Fruit fly (Drosophila melanogaster) whole organism, pupa: ENCODE results near the gene gzl.
A peak's percentile ranks its signal among the peaks of the same experiment; 100 is the strongest.

Experiments used
- CG10348 ChIP-seq: fragments of 200-800 bp; sonication (Bioruptor generic); IDR thresholded peaks from 2 replicates; pipeline ENCODE4 v1.3.6; 2022; ENCODE audit warnings: missing biosample characterization, missing genetic modification characterization
- CG12605 ChIP-seq: fragments of 200-800 bp; sonication (Bioruptor generic); IDR thresholded peaks from 2 replicates; pipeline ENCODE4 v1.3.6; 2022; ENCODE audit warnings: missing biosample characterization, missing genetic modification characterization
- CG13204 ChIP-seq: fragments of 200-800 bp; sonication (Bioruptor generic); optimal IDR thresholded peaks from 2 replicates; lab custom pipeline; 2018; ENCODE audit warnings: missing biosample characterization, mild to moderate bottlenecking, missing genetic modification characterization, moderate library complexity
- CG14655 ChIP-seq: fragments of 200-800 bp; sonication (Bioruptor generic); optimal IDR thresholded peaks from 3 replicates; lab custom pipeline; 2017; ENCODE audit warnings: mild to moderate bottlenecking, missing biosample characterization, missing genetic modification reagents, missing genetic modification characterization
- CG15710 ChIP-seq: fragments of 200-800 bp; sonication (Bioruptor generic); optimal IDR thresholded peaks from 2 replicates; lab custom pipeline; 2018; ENCODE audit warnings: missing biosample characterization, mild to moderate bottlenecking, missing genetic modification characterization, moderate library complexity
- CG17806 ChIP-seq: fragments of 200-800 bp; sonication (Bioruptor generic); optimal IDR thresholded peaks from 2 replicates; lab custom pipeline; 2018; ENCODE audit warnings: missing biosample characterization, mild to moderate bottlenecking, missing genetic modification characterization, moderate library complexity
- CG32121 ChIP-seq: fragments of 200-800 bp; sonication (Bioruptor generic); IDR thresholded peaks from 2 replicates; pipeline ENCODE4 v1.3.6; 2022; ENCODE audit warnings: missing biosample characterization, missing genetic modification characterization
- CG34367 ChIP-seq: fragments of 200-800 bp; sonication (Bioruptor generic); optimal IDR thresholded peaks from 2 replicates; lab custom pipeline; 2018; ENCODE audit warnings: missing biosample characterization, mild to moderate bottlenecking, missing genetic modification characterization
- CG4496 ChIP-seq: fragments of 200-800 bp; sonication (Bioruptor generic); IDR thresholded peaks from 3 replicates; pipeline ENCODE4 v1.3.6; 2022; ENCODE audit warnings: missing biosample characterization, missing genetic modification characterization
- CG8159 ChIP-seq: fragments of 200-800 bp; sonication (Bioruptor generic); optimal IDR thresholded peaks from 3 replicates; lab custom pipeline; 2018; ENCODE audit warnings: missing biosample characterization, mild to moderate bottlenecking, missing genetic modification characterization, moderate library complexity
- CG8301 ChIP-seq: fragments of 200-800 bp; sonication (Bioruptor generic); optimal IDR thresholded peaks from 2 replicates; lab custom pipeline; 2018; ENCODE audit warnings: missing biosample characterization, mild to moderate bottlenecking, missing genetic modification characterization
- CG9948 ChIP-seq: fragments of 200-800 bp; sonication (Bioruptor generic); optimal IDR thresholded peaks from 2 replicates; lab custom pipeline; 2018; ENCODE audit warnings: missing biosample characterization, mild to moderate bottlenecking, missing genetic modification characterization, moderate library complexity
- D1 ChIP-seq: fragments of 200-800 bp; sonication (Bioruptor generic); optimal IDR thresholded peaks from 2 replicates; lab custom pipeline; 2018; ENCODE audit warnings: missing biosample characterization, mild to moderate bottlenecking, missing genetic modification characterization, moderate library complexity
- EcR ChIP-seq: fragments of 200-800 bp; sonication (Bioruptor generic); optimal IDR thresholded peaks from 3 replicates; lab custom pipeline; 2019; ENCODE audit warnings: missing biosample characterization, missing genetic modification characterization, mild to moderate bottlenecking, moderate library complexity, missing genetic modification reagents
- Ets98B ChIP-seq: fragments of 200-800 bp; sonication (Bioruptor generic); IDR thresholded peaks from 2 replicates; pipeline ENCODE4 v1.3.6; 2022; ENCODE audit warnings: missing biosample characterization, missing genetic modification characterization
- Pif1A ChIP-seq: fragments of 200-800 bp; sonication (Bioruptor generic); optimal IDR thresholded peaks from 3 replicates; lab custom pipeline; 2016; ENCODE audit warnings: missing biosample characterization, missing genetic modification characterization
- Pif1B ChIP-seq: fragments of 200-800 bp; sonication (Bioruptor generic); optimal IDR thresholded peaks from 3 replicates; lab custom pipeline; 2016; ENCODE audit warnings: missing biosample characterization, missing genetic modification characterization
- Snoo ChIP-seq: fragments of 200-800 bp; sonication (Bioruptor generic); optimal IDR thresholded peaks from 3 replicates; lab custom pipeline; 2017; ENCODE audit warnings: missing biosample characterization, mild to moderate bottlenecking, missing genetic modification characterization, inconsistent platforms
- fd96Ca ChIP-seq: fragments of 200-800 bp; sonication (Bioruptor generic); IDR thresholded peaks from 3 replicates; pipeline ENCODE4 v1.3.6; 2022; ENCODE audit warnings: missing biosample characterization, missing genetic modification characterization
- gl ChIP-seq: fragments of 200-800 bp; sonication (Bioruptor generic); optimal IDR thresholded peaks from 2 replicates; lab custom pipeline; 2018; ENCODE audit warnings: missing biosample characterization, mild to moderate bottlenecking, missing genetic modification characterization
- rn ChIP-seq: fragments of 200-800 bp; sonication (Bioruptor generic); IDR thresholded peaks from 2 replicates; pipeline ENCODE4 v1.3.6; 2022; ENCODE audit warnings: missing biosample characterization, missing genetic modification characterization

The gzl gene

DNA sequence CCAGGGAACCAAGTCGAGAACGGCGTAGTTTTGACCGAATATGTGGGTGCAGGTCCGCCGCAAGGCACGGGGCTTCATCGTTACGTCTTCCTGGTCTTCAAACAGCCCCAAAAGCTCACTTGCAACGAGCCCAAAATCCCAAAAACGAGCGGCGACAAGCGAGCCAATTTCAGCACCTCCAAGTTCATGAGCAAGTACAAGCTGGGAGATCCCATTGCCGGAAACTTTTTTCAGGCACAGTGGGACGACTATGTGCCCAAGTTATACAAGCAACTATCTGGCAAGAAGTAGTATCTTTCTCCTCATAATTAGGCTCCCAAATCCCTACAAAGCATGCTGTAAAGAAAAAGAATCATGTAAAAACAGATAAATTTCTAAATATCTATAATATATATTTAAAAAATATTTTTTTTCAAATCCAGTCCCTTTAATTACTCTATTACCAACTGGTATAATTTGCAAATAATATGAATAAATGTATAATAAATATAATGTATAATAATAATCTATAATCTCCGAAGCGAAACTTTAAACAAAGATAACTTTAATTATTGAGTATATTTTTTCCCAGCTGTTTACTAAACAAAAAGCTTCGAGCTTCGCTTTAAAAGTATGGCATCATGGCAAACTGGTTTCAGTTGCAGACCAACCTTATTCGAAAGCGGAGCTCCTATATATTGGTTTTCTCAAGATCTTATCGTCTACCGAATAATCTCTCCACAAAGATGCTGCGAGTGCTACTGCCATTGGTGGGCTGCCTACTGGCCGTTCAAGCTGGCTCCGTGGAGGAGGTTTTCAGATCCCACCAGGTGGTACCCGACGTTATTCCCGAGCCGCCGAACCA is 39.1 kb upstream of the gzl start, which contains the start of gene CG17919:
Gene CG17919, plus strand, starts transcription at position 634 of the 844 bp plus-strand sequence.
- 0 out of 2 replicates have a peak, but pooled peaks have one; percentile 12 for TF ChIP-seq CG32121 (GFP tag; lab: Robert Waterston, UW)
- TF ChIP-seq Pif1A (GFP tag; lab: Kevin White, UChicago): peak; percentile 12
- peak; percentile 26 for TF ChIP-seq Pif1B (GFP tag; lab: Kevin White, UChicago)
- peak; percentile 11 for TF ChIP-seq D1 (tag; lab: Kevin White, UChicago)
- no peak for TF ChIP-seq CG34367 (tag; lab: Kevin White, UChicago)
- TF ChIP-seq CG15710: no peak
- no peak for TF ChIP-seq CG12605
- TF ChIP-seq CG9948: no peak
- TF ChIP-seq Ets98B (GFP tag; lab: Robert Waterston, UW): peak; percentile 6; the same call in 1 of the 2 replicates
- TF ChIP-seq fd96Ca (GFP tag; lab: Robert Waterston, UW): peak; percentile 34; the same call in 1 of the 3 replicates
- peak; percentile 8 for TF ChIP-seq CG8159 (tag; lab: Kevin White, UChicago)

DNA sequence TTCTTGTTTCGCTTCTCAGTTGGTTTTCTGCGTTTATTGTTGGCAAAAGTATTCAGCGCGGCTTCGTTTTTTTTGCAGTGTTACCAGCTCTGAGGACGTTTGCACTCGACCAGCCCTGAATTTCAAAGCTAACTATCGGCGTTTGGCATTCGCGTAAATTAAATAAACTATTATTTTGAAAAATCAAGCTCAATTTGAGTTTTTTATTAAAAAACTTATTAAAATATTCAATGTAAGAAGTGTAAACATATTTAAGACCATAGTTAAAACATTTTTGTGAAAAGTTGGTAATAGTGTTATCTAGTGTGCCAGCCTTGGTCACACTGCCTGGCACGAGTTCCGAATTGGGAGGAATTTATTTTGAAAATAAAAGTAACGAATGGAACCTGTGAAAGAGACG is 36.9 kb upstream of the gzl start, which contains the start of the genes SmD2 and CG18048:
Gene SmD2, minus strand, starts transcription at position 98 of the 400 bp plus-strand sequence.
Gene CG18048, plus strand, starts transcription at position 298 of the 400 bp plus-strand sequence.
- TF ChIP-seq Ets98B (GFP tag; lab: Robert Waterston, UW) (no peak), Pif1B (GFP tag; lab: Kevin White, UChicago) (no peak), rn (GFP tag; lab: Robert Waterston, UW) (no peak)

DNA sequence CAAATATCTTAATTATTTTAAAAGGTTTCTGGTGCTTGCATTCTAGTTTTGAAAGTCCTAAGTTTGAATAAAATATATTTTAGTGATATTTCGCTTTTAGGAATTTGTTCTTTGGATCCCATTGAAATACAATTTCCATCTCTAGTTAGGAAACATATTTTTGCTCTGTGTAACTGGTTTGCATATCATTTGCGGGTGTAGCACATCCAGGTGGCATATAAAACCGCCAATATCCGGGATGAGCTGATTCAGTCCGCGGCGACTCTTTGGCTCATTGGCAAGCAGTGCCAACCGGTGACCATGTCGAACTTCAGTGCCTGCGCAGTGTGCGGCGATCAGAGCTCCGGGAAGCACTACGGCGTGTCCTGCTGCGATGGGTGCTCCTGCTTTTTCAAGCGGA is 33.8 kb upstream of the gzl start, which contains the start of gene Hr83:
Gene Hr83, plus strand, starts transcription at position 301 of the 400 bp plus-strand sequence.
- TF ChIP-seq CG8301 (tag; lab: Kevin White, UChicago) (no peak), CG15710 (no peak), fd96Ca (GFP tag; lab: Robert Waterston, UW) (no peak), gl (tag; lab: Kevin White, UChicago) (no peak), CG13204 (no peak), CG10348 (no peak), CG9948 (no peak), CG34367 (tag; lab: Kevin White, UChicago) (no peak), CG32121 (GFP tag; lab: Robert Waterston, UW) (no peak), D1 (tag; lab: Kevin White, UChicago) (no peak), CG4496 (GFP tag; lab: Robert Waterston, UW) (no peak), CG12605 (no peak), CG8159 (tag; lab: Kevin White, UChicago) (no peak), Pif1B (GFP tag; lab: Kevin White, UChicago) (no peak)

DNA sequence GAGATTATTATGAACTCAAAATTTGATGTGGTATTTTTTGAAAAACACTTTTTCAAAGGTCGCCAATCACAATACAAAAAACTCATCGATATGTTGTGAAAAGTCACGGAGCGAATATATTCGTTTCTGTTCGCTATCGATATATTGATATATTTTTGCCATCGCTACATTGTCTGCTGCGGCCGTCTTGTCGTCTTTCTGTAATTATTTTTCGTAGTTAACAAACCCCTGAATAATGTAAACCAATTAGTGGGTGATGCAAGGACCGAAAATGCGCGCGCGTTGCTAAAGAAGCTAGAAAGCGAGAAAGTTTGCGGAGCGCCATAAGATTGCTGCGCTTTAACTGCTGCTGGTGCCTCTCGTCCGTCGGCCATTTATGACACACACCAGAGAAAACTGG is 32.0 kb upstream of the gzl start, which contains the start of gene Pak:
Gene Pak, plus strand, starts transcription at position 142 of the 400 bp plus-strand sequence.
- TF ChIP-seq CG32121 (GFP tag; lab: Robert Waterston, UW) (no peak), Pif1A (GFP tag; lab: Kevin White, UChicago) (no peak), CG10348 (no peak), CG34367 (tag; lab: Kevin White, UChicago) (no peak), CG12605 (no peak), D1 (tag; lab: Kevin White, UChicago) (no peak), Snoo (tag; lab: Kevin White, UChicago) (no peak), fd96Ca (GFP tag; lab: Robert Waterston, UW) (no peak), CG14655 (GFP tag; lab: Kevin White, UChicago) (no peak), CG13204 (no peak), CG17806 (tag; lab: Kevin White, UChicago) (no peak), CG8159 (tag; lab: Kevin White, UChicago) (no peak)

DNA sequence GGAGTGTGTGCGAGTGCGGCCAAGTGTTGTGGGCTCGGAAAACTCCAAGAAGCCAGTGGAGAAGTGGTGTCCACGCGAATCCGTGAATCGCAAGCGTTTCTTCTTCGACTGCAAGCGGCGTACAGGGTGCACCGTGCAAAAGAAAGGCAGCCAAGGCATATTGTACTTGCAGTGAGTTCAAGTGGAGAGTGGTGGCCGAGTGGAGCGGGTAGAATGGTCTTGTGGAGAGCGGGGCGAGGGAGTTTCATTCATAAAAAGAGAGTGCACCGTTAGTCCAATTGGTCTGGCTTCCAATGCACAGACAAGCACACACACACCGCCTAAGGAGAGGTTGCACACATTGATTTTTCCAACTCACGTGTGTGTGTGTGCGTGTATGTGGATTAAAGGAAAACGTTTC is 31.5 kb upstream of the gzl start:
- peak; percentile 16; the same call in 1 of the 3 replicates for TF ChIP-seq CG4496 (GFP tag; lab: Robert Waterston, UW)
- no peak for TF ChIP-seq CG9948
- no peak for TF ChIP-seq Pif1B (GFP tag; lab: Kevin White, UChicago)
- no peak for TF ChIP-seq CG12605
- TF ChIP-seq EcR (GFP tag; lab: Kevin White, UChicago): peak; percentile 23
- TF ChIP-seq fd96Ca (GFP tag; lab: Robert Waterston, UW): no peak
- TF ChIP-seq Ets98B (GFP tag; lab: Robert Waterston, UW): no peak; the same call in 1 of the 2 replicates
- TF ChIP-seq CG10348: no peak

DNA sequence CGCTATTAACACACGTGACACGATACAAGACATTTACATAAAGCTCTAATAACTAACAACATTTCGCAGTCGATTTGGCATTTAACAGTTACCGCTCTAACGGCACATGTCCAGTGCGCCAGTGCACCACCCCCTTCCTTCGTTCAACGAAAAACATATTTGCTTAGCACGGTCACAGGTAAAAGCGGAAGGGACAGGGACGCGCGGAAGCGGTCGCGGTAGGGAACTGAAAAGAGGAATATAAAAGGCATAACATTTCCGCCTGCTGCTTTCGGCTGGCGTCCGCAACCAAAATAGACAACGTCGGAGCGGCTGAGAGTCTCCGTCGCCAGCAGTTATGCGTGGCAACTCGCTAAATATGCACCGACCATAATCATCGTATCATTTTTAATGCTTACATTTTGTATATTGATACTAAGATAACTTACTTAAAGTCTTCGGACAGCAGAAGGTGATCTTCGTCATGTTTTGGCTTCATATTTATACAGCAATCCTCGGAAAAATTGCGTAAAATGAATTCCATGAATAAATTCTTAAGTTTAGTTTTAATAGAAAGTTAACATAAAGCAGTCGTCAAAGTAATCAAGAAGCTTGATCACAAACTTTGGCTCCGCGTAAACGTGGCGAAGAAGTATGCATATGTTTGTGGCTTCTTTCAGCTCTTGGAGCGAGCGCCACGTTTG is 30.9 kb upstream of the gzl start:
- TF ChIP-seq CG34367 (tag; lab: Kevin White, UChicago) (peak; percentile 6), EcR (GFP tag; lab: Kevin White, UChicago) (no peak), Ets98B (GFP tag; lab: Robert Waterston, UW) (0 out of 2 replicates have a peak, but pooled peaks have one; percentile 22), D1 (tag; lab: Kevin White, UChicago) (no peak), gl (tag; lab: Kevin White, UChicago) (no peak), CG4496 (GFP tag; lab: Robert Waterston, UW) (0 out of 3 replicates have a peak, but pooled peaks have one; percentile 5), CG10348 (no peak), Pif1A (GFP tag; lab: Kevin White, UChicago) (peak; percentile 59), Snoo (tag; lab: Kevin White, UChicago) (no peak), CG17806 (tag; lab: Kevin White, UChicago) (peak; percentile 31), CG32121 (GFP tag; lab: Robert Waterston, UW) (peak; percentile 54; the same call in 1 of the 2 replicates), Pif1B (GFP tag; lab: Kevin White, UChicago) (peak; percentile 27), CG15710 (peak; percentile 26), CG8159 (tag; lab: Kevin White, UChicago) (peak; percentile 30), fd96Ca (GFP tag; lab: Robert Waterston, UW) (peak; percentile 46; the same call in 1 of the 3 replicates), CG14655 (GFP tag; lab: Kevin White, UChicago) (peak; percentile 80), CG8301 (tag; lab: Kevin White, UChicago) (peak; percentile 75), CG9948 (peak; percentile 30)
